Fruit fly (Drosophila melanogaster) whole organism, embryonic: ENCODE data around the gene Cpr67Fb.

Source experiments
- CG1024 ChIP-seq: fragments of 200-800 bp; sonication (Bioruptor generic); IDR thresholded peaks from 2 replicates; pipeline ENCODE4 v1.3.6; 2022; ENCODE audit warnings: missing biosample characterization, missing genetic modification characterization
- CG10321 ChIP-seq: fragments of 200-800 bp; sonication (Bioruptor generic); IDR thresholded peaks from 2 replicates; pipeline ENCODE4 v1.3.6; 2022; ENCODE audit warnings: missing biosample characterization, missing genetic modification characterization
- CG13287 ChIP-seq: fragments of 200-800 bp; sonication (Bioruptor generic); IDR thresholded peaks from 2 replicates; pipeline ENCODE4 v1.3.6; 2022; ENCODE audit warnings: missing biosample characterization, missing genetic modification characterization; ENCODE audit not compliant: partially characterized antibody
- CG13624 ChIP-seq: fragments of 200-800 bp; sonication (Bioruptor generic); optimal IDR thresholded peaks from 2 replicates; lab custom pipeline; 2016; ENCODE audit warnings: missing biosample characterization, missing genetic modification characterization
- CG14710 ChIP-seq: fragments of 200-800 bp; sonication (Bioruptor generic); optimal IDR thresholded peaks from 3 replicates; lab custom pipeline; 2019; ENCODE audit warnings: missing biosample characterization, mild to moderate bottlenecking, missing genetic modification characterization, moderate library complexity
- CG1602 ChIP-seq: fragments of 200-800 bp; sonication (Bioruptor generic); optimal IDR thresholded peaks from 3 replicates; lab custom pipeline; 2016; ENCODE audit warnings: missing biosample characterization, missing genetic modification characterization
- CG1603 ChIP-seq: fragments of 200-800 bp; sonication (Bioruptor generic); optimal IDR thresholded peaks from 2 replicates; lab custom pipeline; 2019; ENCODE audit warnings: missing biosample characterization, mild to moderate bottlenecking, missing genetic modification characterization, moderate library complexity
- CG1647 ChIP-seq: fragments of 200-800 bp; sonication (Bioruptor generic); optimal IDR thresholded peaks from 3 replicates; lab custom pipeline; 2016; ENCODE audit warnings: missing biosample characterization, missing genetic modification characterization
- CG16813 ChIP-seq: fragments of 200-800 bp; sonication (Bioruptor generic); IDR thresholded peaks from 3 replicates; pipeline ENCODE4 v1.3.6; 2022; ENCODE audit warnings: missing biosample characterization, missing genetic modification characterization; ENCODE audit not compliant: partially characterized antibody
- CG33213 ChIP-seq: fragments of 200-800 bp; sonication (Bioruptor generic); optimal IDR thresholded peaks from 3 replicates; lab custom pipeline; 2016; ENCODE audit warnings: missing biosample characterization, missing genetic modification characterization
- CG34224 ChIP-seq: fragments of 200-800 bp; sonication (Bioruptor generic); IDR thresholded peaks from 3 replicates; pipeline ENCODE4 v1.3.6; 2022; ENCODE audit warnings: missing biosample characterization, missing genetic modification characterization; ENCODE audit not compliant: partially characterized antibody
- CG3838 ChIP-seq: fragments of 200-800 bp; sonication (Bioruptor generic); optimal IDR thresholded peaks from 3 replicates; lab custom pipeline; 2016; ENCODE audit warnings: missing biosample characterization, missing genetic modification characterization
- CG4328 ChIP-seq: fragments of 200-800 bp; sonication (Bioruptor generic); optimal IDR thresholded peaks from 3 replicates; lab custom pipeline; 2017; ENCODE audit warnings: missing biosample characterization, missing genetic modification reagents, missing genetic modification characterization
- CG4424 ChIP-seq: fragments of 200-800 bp; sonication (Bioruptor generic); optimal IDR thresholded peaks from 3 replicates; lab custom pipeline; 2016; ENCODE audit warnings: missing biosample characterization, missing genetic modification characterization
- CG4617 ChIP-seq: fragments of 200-800 bp; sonication (Bioruptor generic); optimal IDR thresholded peaks from 3 replicates; lab custom pipeline; 2016; ENCODE audit warnings: missing biosample characterization, missing genetic modification characterization, borderline replicate concordance
- CG5953 ChIP-seq: fragments of 200-800 bp; sonication (Bioruptor generic); IDR thresholded peaks from 2 replicates; pipeline ENCODE4 v1.3.6; 2022; ENCODE audit warnings: missing biosample characterization, missing genetic modification characterization
- CG6765 ChIP-seq: fragments of 200-800 bp; sonication (Bioruptor generic); optimal IDR thresholded peaks from 3 replicates; lab custom pipeline; 2017; ENCODE audit warnings: missing biosample characterization, mild to moderate bottlenecking, missing genetic modification characterization
- CG6854 ChIP-seq: fragments of 200-800 bp; sonication (Bioruptor generic); optimal IDR thresholded peaks from 3 replicates; lab custom pipeline; 2017; ENCODE audit warnings: missing biosample characterization, mild to moderate bottlenecking, missing genetic modification characterization
- CG8290 ChIP-seq, 3 experiments: fragments of 200-800 bp; sonication (Bioruptor generic); optimal IDR thresholded peaks; 2 replicates each; lab custom pipeline; 2016 to 2019; ENCODE audit warnings: missing biosample characterization in 3 of 3, missing genetic modification characterization in 3 of 3, mild to moderate bottlenecking in 2 of 3, moderate library complexity in 1 of 3
- CG8924 ChIP-seq: fragments of 200-800 bp; optimal IDR thresholded peaks from 3 replicates; lab custom pipeline; 2019; ENCODE audit warnings: missing biosample characterization, mild to moderate bottlenecking, missing genetic modification characterization, moderate library complexity
- CG9876 ChIP-seq: fragments of 200-800 bp; sonication (Bioruptor generic); optimal IDR thresholded peaks from 2 replicates; lab custom pipeline; 2016; ENCODE audit warnings: missing biosample characterization, missing genetic modification characterization
- CTCF ChIP-seq: fragments of 200-800 bp; sonication (Bioruptor generic); optimal IDR thresholded peaks from 2 replicates; lab custom pipeline; 2017; ENCODE audit warnings: missing biosample characterization, mild to moderate bottlenecking, missing genetic modification characterization, moderate library complexity
- D ChIP-seq, 2 experiments: fragments of 200-800 bp in 1 of 2; fragments of >200 bp in 1 of 2; sonication (Bioruptor generic) in 1 of 2; optimal IDR thresholded peaks; 2 replicates in 1 of 2; 3 replicates in 1 of 2; lab custom pipeline; 2017; ENCODE audit warnings: mild to moderate bottlenecking in 1 of 2, missing biosample characterization in 1 of 2, missing genetic modification characterization in 1 of 2, missing genetic modification reagents in 1 of 2
- Dp ChIP-seq: fragments of 200-800 bp; sonication (Bioruptor generic); optimal IDR thresholded peaks from 2 replicates; lab custom pipeline; 2018; ENCODE audit warnings: missing biosample characterization, mild to moderate bottlenecking, missing genetic modification characterization, moderate library complexity
- E2f2 ChIP-seq: fragments of 200-800 bp; sonication (Bioruptor generic); IDR thresholded peaks from 2 replicates; pipeline ENCODE4 v1.3.6; 2022; ENCODE audit warnings: missing biosample characterization, missing genetic modification characterization
- HmgZ ChIP-seq: fragments of 200-800 bp; sonication (Bioruptor generic); optimal IDR thresholded peaks from 2 replicates; lab custom pipeline; 2018; ENCODE audit warnings: missing biosample characterization, mild to moderate bottlenecking, missing genetic modification characterization
- MBD-R2 ChIP-seq: fragments of 200-800 bp; sonication (Bioruptor generic); IDR thresholded peaks from 2 replicates; pipeline ENCODE4 v1.3.6; 2022; ENCODE audit warnings: missing biosample characterization, missing genetic modification characterization
- Myb ChIP-seq: fragments of 200-800 bp; sonication (Bioruptor generic); optimal IDR thresholded peaks from 2 replicates; lab custom pipeline; 2016; ENCODE audit warnings: missing biosample characterization, missing genetic modification characterization
- NFAT ChIP-seq: fragments of 200-800 bp; sonication (Bioruptor generic); IDR thresholded peaks from 2 replicates; pipeline ENCODE4 v1.3.6; 2022; ENCODE audit warnings: missing biosample characterization, missing genetic modification characterization
- Poxn ChIP-seq: fragments of 200-800 bp; sonication (Bioruptor generic); IDR thresholded peaks from 2 replicates; pipeline ENCODE4 v1.3.6; 2022; ENCODE audit warnings: missing biosample characterization, missing genetic modification characterization
- Six4 ChIP-seq: fragments of 200-800 bp; sonication (Bioruptor generic); optimal IDR thresholded peaks from 2 replicates; lab custom pipeline; 2016; ENCODE audit warnings: missing biosample characterization, missing genetic modification characterization
- Sox100B ChIP-seq: fragments of 200-800 bp; sonication (Bioruptor generic); optimal IDR thresholded peaks from 3 replicates; lab custom pipeline; 2018; ENCODE audit warnings: missing biosample characterization, mild to moderate bottlenecking, missing genetic modification characterization
- Trl ChIP-seq, 3 experiments: fragments of >200 bp in 2 of 3; fragments of 200-800 bp in 1 of 3; sonication (Bioruptor generic) in 1 of 3; optimal IDR thresholded peaks; 2 replicates in 1 of 3; 3 replicates in 2 of 3; lab custom pipeline; 2016 to 2017; ENCODE audit warnings: missing biosample characterization in 1 of 3, missing genetic modification characterization in 1 of 3
- YL-1 ChIP-seq: fragments of 200-800 bp; sonication (Bioruptor generic); optimal IDR thresholded peaks from 3 replicates; lab custom pipeline; 2017; ENCODE audit warnings: missing biosample characterization, mild to moderate bottlenecking, missing genetic modification characterization
- al ChIP-seq: fragments of 200-800 bp; sonication (Bioruptor generic); IDR thresholded peaks from 2 replicates; pipeline ENCODE4 v1.3.6; 2022; ENCODE audit warnings: missing biosample characterization, missing genetic modification characterization
- bigmax ChIP-seq: fragments of 200-800 bp; sonication (Bioruptor generic); optimal IDR thresholded peaks from 2 replicates; lab custom pipeline; 2018; ENCODE audit warnings: missing biosample characterization, mild to moderate bottlenecking, missing genetic modification characterization
- croc ChIP-seq: fragments of 200-800 bp; sonication (Bioruptor generic); conservative IDR thresholded peaks from 3 replicates; pipeline ENCODE4 v1.3.6; 2022; ENCODE audit warnings: missing biosample characterization, missing genetic modification characterization
- grau ChIP-seq: fragments of 200-800 bp; optimal IDR thresholded peaks from 3 replicates; lab custom pipeline; 2019; ENCODE audit warnings: missing biosample characterization, mild to moderate bottlenecking, missing genetic modification characterization, moderate library complexity
- ken ChIP-seq: fragments of 200-800 bp; sonication (Bioruptor generic); IDR thresholded peaks from 3 replicates; pipeline ENCODE4 v1.3.6; 2022; ENCODE audit warnings: missing biosample characterization, missing genetic modification characterization
- mam ChIP-seq: fragments of 200-800 bp; sonication (Bioruptor generic); optimal IDR thresholded peaks from 3 replicates; lab custom pipeline; 2016; ENCODE audit warnings: missing biosample characterization, missing genetic modification characterization
- onecut ChIP-seq: fragments of 200-800 bp; sonication (Bioruptor generic); IDR thresholded peaks from 2 replicates; pipeline ENCODE4 v1.3.6; 2022; ENCODE audit warnings: missing biosample characterization, missing genetic modification characterization
- repo ChIP-seq: fragments of 200-800 bp; sonication (Bioruptor generic); optimal IDR thresholded peaks from 2 replicates; lab custom pipeline; 2016; ENCODE audit warnings: missing biosample characterization, missing genetic modification characterization
- ro ChIP-seq: fragments of 200-800 bp; sonication (Bioruptor generic); IDR thresholded peaks from 2 replicates; pipeline ENCODE4 v1.3.6; 2022; ENCODE audit warnings: missing biosample characterization, missing genetic modification characterization
- scrt ChIP-seq: fragments of 200-800 bp; sonication (Bioruptor generic); optimal IDR thresholded peaks from 2 replicates; lab custom pipeline; 2018; ENCODE audit warnings: missing biosample characterization, mild to moderate bottlenecking, missing genetic modification characterization, moderate library complexity
- sens ChIP-seq: fragments of 200-800 bp; sonication (Bioruptor generic); peaks from one replicate; lab custom pipeline; 2016; ENCODE audit warnings: missing biosample characterization, missing genetic modification characterization
- sug ChIP-seq: fragments of 200-800 bp; optimal IDR thresholded peaks from 2 replicates; lab custom pipeline; 2019; ENCODE audit warnings: missing biosample characterization, mild to moderate bottlenecking, missing genetic modification characterization, moderate library complexity
- trem ChIP-seq: fragments of 200-800 bp; optimal IDR thresholded peaks from 3 replicates; lab custom pipeline; 2019; ENCODE audit warnings: missing biosample characterization, mild to moderate bottlenecking, missing genetic modification characterization, moderate library complexity
- zfh1 ChIP-seq: fragments of 200-800 bp; sonication (Bioruptor generic); IDR thresholded peaks from 3 replicates; pipeline ENCODE4 v1.3.6; 2022; ENCODE audit warnings: missing biosample characterization, missing genetic modification characterization

Gene Cpr67Fb

DNA sequence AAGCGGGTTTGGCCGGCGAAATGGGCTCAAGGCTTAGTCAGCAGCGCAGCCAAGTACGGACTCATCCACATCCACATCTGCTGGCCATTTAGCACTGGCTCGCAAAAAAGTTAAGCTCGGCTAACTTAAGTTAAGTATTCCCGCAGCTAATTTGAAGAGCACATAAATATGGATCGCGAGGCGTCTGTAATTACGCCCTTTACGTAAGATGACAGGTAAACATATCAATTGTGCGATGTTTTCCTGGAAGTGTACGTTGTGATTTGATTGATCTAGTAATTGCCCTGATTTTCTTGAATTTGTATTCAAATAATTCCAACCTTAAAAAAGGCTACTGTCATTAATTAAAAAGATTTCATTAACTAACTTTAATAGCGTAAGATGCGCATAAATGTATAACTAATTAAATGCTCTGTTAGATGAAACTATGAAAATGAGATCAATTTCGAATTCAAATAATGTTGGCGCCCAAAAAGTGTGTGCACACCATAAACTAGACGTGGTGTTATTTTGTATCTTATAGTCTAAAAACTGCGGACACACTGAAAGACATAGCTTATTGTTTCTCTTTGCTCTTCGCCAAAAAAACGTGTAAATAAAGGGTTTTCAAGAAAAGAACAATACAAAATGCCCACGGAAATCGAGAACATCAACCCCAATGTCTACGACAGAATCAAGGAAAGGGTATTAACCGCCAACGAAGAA, 11.5 kb upstream of the Cpr67Fb start, which contains the start of the genes CG6409 and galla-2 (continued):
- TF ChIP-seq E2f2 (GFP tag; lab: Robert Waterston, UW) (peak; percentile 95), ken (GFP tag; lab: Robert Waterston, UW) (no peak), Myb (GFP tag; lab: Kevin White, UChicago) (peak; percentile 38), YL-1 (GFP tag; lab: Kevin White, UChicago) (peak; percentile 6), onecut (GFP tag; lab: Robert Waterston, UW) (peak; percentile 48), CG14710 (tag; lab: Kevin White, UChicago) (peak; percentile 99), sug (tag; lab: Kevin White, UChicago) (no peak), Trl (optimal IDR thresholded peaks at IDR 0.05; lab: Kevin White, UChicago) (peak in 1 of 2 experiments; percentile 15), Trl (GFP tag; optimal IDR thresholded peaks at IDR 0.05; lab: Kevin White, UChicago) (no peak), trem (peak; percentile 14), CG4617 (GFP tag; lab: Kevin White, UChicago) (peak; percentile 38), CG5953 (GFP tag; lab: Robert Waterston, UW) (no peak), sens (GFP tag; lab: Kevin White, UChicago) (peak; percentile 62), mam (GFP tag; lab: Kevin White, UChicago) (no peak), MBD-R2 (GFP tag; lab: Robert Waterston, UW) (peak; percentile 67), Dp (GFP tag; lab: Kevin White, UChicago) (peak; percentile 82), CG8924 (tag; lab: Kevin White, UChicago) (no peak), croc (GFP tag; lab: Robert Waterston, UW) (no peak), CG9876 (GFP tag; lab: Kevin White, UChicago) (no peak), NFAT (GFP tag; lab: Robert Waterston, UW) (no peak), CG13287 (peak; percentile 35; the same call in 1 of the 2 replicates), CG1603 (tag; lab: Kevin White, UChicago) (peak; percentile 0), CTCF (GFP tag; lab: Kevin White, UChicago) (no peak), CG6765 (GFP tag; lab: Kevin White, UChicago) (no peak)

- TF ChIP-seq al (GFP tag; lab: Robert Waterston, UW) (no peak), bigmax (GFP tag; lab: Kevin White, UChicago) (peak; percentile 93), D (optimal IDR thresholded peaks at IDR 0.05; lab: Kevin White, UChicago) (no peak), D (GFP tag; optimal IDR thresholded peaks at IDR 0.05; lab: Kevin White, UChicago) (no peak), trem (peak; percentile 37), repo (no peak), CG1024 (no peak), CG8290 (GFP tag; optimal IDR thresholded peaks at IDR 0.05; lab: Kevin White, UChicago) (no peak), CG8290 (tag; optimal IDR thresholded peaks at IDR 0.05; lab: Kevin White, UChicago) (no peak), Dp (GFP tag; lab: Kevin White, UChicago) (peak; percentile 87), Poxn (GFP tag; lab: Robert Waterston, UW) (no peak), CG1602 (no peak), HmgZ (peak; percentile 20), CG16813 (GFP tag; lab: Robert Waterston, UW) (no peak), CG34224 (GFP tag; lab: Robert Waterston, UW) (no peak), Six4 (GFP tag; lab: Kevin White, UChicago) (no peak), grau (tag; lab: Kevin White, UChicago) (peak; percentile 11), CG3838 (no peak), CG4424 (no peak), scrt (GFP tag; lab: Kevin White, UChicago) (no peak), CG10321 (peak; percentile 71; the same call in 1 of the 2 replicates), zfh1 (GFP tag; lab: Robert Waterston, UW) (no peak), CG13624 (GFP tag; lab: Kevin White, UChicago) (no peak), CG6854 (GFP tag; lab: Kevin White, UChicago) (no peak), Sox100B (GFP tag; lab: Kevin White, UChicago) (no peak), CG33213 (GFP tag; lab: Kevin White, UChicago) (no peak), CG1647 (no peak), CG4328 (GFP tag; lab: Kevin White, UChicago) (no peak), ro (GFP tag; lab: Robert Waterston, UW) (no peak)
Measured at dm6 chr3L:10885711-10886272, 8.2 kb upstream of the Cpr67Fb start.
